Fruit fly (Drosophila melanogaster): ENCODE measurements around the gene CG31948.

Gene CG31948

dm6 chr2L:2436258-2436657, 19.7 kb upstream of the CG31948 start:
- TF ChIP-seq Hr39 (GFP tag; optimal IDR thresholded peaks at IDR 0.05) (no peak), Eip93F (GFP tag; optimal IDR thresholded peaks at IDR 0.05) (no peak), net (GFP tag; optimal IDR thresholded peaks at IDR 0.05) (no peak), CG32006 (GFP tag; optimal IDR thresholded peaks at IDR 0.05) (no peak), CG11294 (GFP tag; IDR thresholded peaks at IDR 0.05) (no peak), fd85E (GFP tag; optimal IDR thresholded peaks at IDR 0.05) (no peak), CG11762 (GFP tag; optimal IDR thresholded peaks at IDR 0.05; ENCODE audit: insufficient read depth) (no peak), pdm3 (GFP tag; optimal IDR thresholded peaks at IDR 0.05) (peak; percentile 26), Sox102F (GFP tag; optimal IDR thresholded peaks at IDR 0.05) (no peak), CG6163 (GFP tag; IDR thresholded peaks at IDR 0.05) (0 out of 3 replicates have a peak, but pooled peaks have one; percentile 25), Eip78C (GFP tag) (peak; percentile 84), acj6 (GFP tag; optimal IDR thresholded peaks at IDR 0.05) (peak; percentile 33), esn (GFP tag; optimal IDR thresholded peaks at IDR 0.05) (no peak), Met (GFP tag; optimal IDR thresholded peaks at IDR 0.05) (peak; percentile 7), achi (GFP tag; optimal IDR thresholded peaks at IDR 0.05) (peak; percentile 39), CG1621 (tag; optimal IDR thresholded peaks at IDR 0.05) (no peak), cyc (GFP tag; optimal IDR thresholded peaks at IDR 0.05) (no peak), fkh (GFP tag; optimal IDR thresholded peaks at IDR 0.05) (no peak), Ets96B (tag; optimal IDR thresholded peaks at IDR 0.05) (peak; percentile 48), CG7368 (GFP tag; optimal IDR thresholded peaks at IDR 0.05) (peak; percentile 18), Lpt (GFP tag; optimal IDR thresholded peaks at IDR 0.05) (no peak), CG31627 (GFP tag; optimal IDR thresholded peaks at IDR 0.05) (peak; percentile 9), CG34406 (GFP tag; optimal IDR thresholded peaks at IDR 0.05) (peak; percentile 14), Sox14 (GFP tag; optimal IDR thresholded peaks at IDR 0.05) (peak; percentile 21), CG6808 (GFP tag; optimal IDR thresholded peaks at IDR 0.05) (peak; percentile 29), Gug (GFP tag; IDR thresholded peaks at IDR 0.05) (no peak), CG10631 (GFP tag; optimal IDR thresholded peaks at IDR 0.05) (no peak), ss (GFP tag; optimal IDR thresholded peaks at IDR 0.05) (peak; percentile 17 to 37), dac (GFP tag; optimal IDR thresholded peaks at IDR 0.05) (no peak), CG15336 (GFP tag; IDR thresholded peaks at IDR 0.05) (no peak), Ets21C (GFP tag; optimal IDR thresholded peaks at IDR 0.05) (no peak), CG6792 (GFP tag; optimal IDR thresholded peaks at IDR 0.05) (peak; percentile 23), CG8632 (GFP tag; optimal IDR thresholded peaks at IDR 0.05) (no peak), Blimp-1 (GFP tag; optimal IDR thresholded peaks at IDR 0.05) (no peak), Hr38 (GFP tag; optimal IDR thresholded peaks at IDR 0.05) (no peak), CG8119 (GFP tag; IDR thresholded peaks at IDR 0.05) (no peak), CG6276 (GFP tag; optimal IDR thresholded peaks at IDR 0.05) (no peak), OdsH (GFP tag; optimal IDR thresholded peaks at IDR 0.05) (peak; percentile 20), CG6854 (GFP tag; optimal IDR thresholded peaks at IDR 0.05) (no peak), CG3919 (GFP tag; optimal IDR thresholded peaks at IDR 0.05) (peak; percentile 44), Smox (GFP tag; optimal IDR thresholded peaks at IDR 0.05) (no peak), spab (GFP tag; optimal IDR thresholded peaks at IDR 0.05) (peak; percentile 39), CG16779 (tag; optimal IDR thresholded peaks at IDR 0.05) (no peak), dsx (GFP tag; optimal IDR thresholded peaks at IDR 0.05; ENCODE audit: poor library complexity, severe bottlenecking) (peak; percentile 34), lz (GFP tag; optimal IDR thresholded peaks at IDR 0.05) (no peak), salr (GFP tag; optimal IDR thresholded peaks at IDR 0.05) (peak in 1 of 2 experiments; percentile 28), svp (GFP tag) (peak; percentile 56), CG3032 (tag; optimal IDR thresholded peaks at IDR 0.05) (peak; percentile 34), CG8319 (GFP tag; optimal IDR thresholded peaks at IDR 0.05) (peak; percentile 17), CG11902 (GFP tag; optimal IDR thresholded peaks at IDR 0.05) (no peak), Eip75B (GFP tag; optimal IDR thresholded peaks at IDR 0.05) (peak; percentile 43), Sox15 (GFP tag; optimal IDR thresholded peaks at IDR 0.05) (no peak), fd59A (GFP tag; optimal IDR thresholded peaks at IDR 0.05) (peak; percentile 35)

Data from whole organism, prepupa.